Fruit fly (Drosophila melanogaster) whole organism, embryonic: ENCODE measurements around the gene CG42399.

ENCODE experiments used
- Blimp-1 ChIP-seq: fragments of 200-800 bp; sonication (Bioruptor generic); optimal IDR thresholded peaks from 3 replicates; lab custom pipeline; 2018; ENCODE audit warnings: missing biosample characterization, missing genetic modification characterization, mild to moderate bottlenecking, moderate library complexity, missing genetic modification reagents
- CG11504 ChIP-seq: fragments of 200-800 bp; sonication (Bioruptor generic); optimal IDR thresholded peaks from 3 replicates; lab custom pipeline; 2019; ENCODE audit warnings: missing biosample characterization, mild to moderate bottlenecking, missing genetic modification characterization, moderate library complexity
- CG11560 ChIP-seq: fragments of 200-800 bp; sonication (Bioruptor generic); IDR thresholded peaks from 3 replicates; pipeline ENCODE4 v1.3.6; 2022; ENCODE audit warnings: missing biosample characterization, missing genetic modification characterization
- CG12236 ChIP-seq: fragments of 200-800 bp; sonication (Bioruptor generic); optimal IDR thresholded peaks from 2 replicates; lab custom pipeline; 2016; ENCODE audit warnings: missing biosample characterization, missing genetic modification characterization
- CG12769 ChIP-seq: fragments of 200-800 bp; sonication (Bioruptor generic); optimal IDR thresholded peaks from 2 replicates; lab custom pipeline; 2019; ENCODE audit warnings: missing biosample characterization, mild to moderate bottlenecking, missing genetic modification characterization, moderate library complexity
- CG13296 ChIP-seq: fragments of 200-800 bp; sonication (Bioruptor generic); optimal IDR thresholded peaks from 3 replicates; lab custom pipeline; 2018; ENCODE audit warnings: missing biosample characterization, mild to moderate bottlenecking, missing genetic modification characterization
- CG13894 ChIP-seq: fragments of 200-800 bp; sonication (Bioruptor generic); optimal IDR thresholded peaks from 3 replicates; lab custom pipeline; 2018; ENCODE audit warnings: missing biosample characterization, mild to moderate bottlenecking, missing genetic modification characterization, moderate library complexity
- CG15514 ChIP-seq: fragments of 200-800 bp; sonication (Bioruptor generic); optimal IDR thresholded peaks from 3 replicates; lab custom pipeline; 2017; ENCODE audit warnings: missing biosample characterization, missing genetic modification characterization, mild to moderate bottlenecking, moderate library complexity, missing genetic modification reagents
- CG18764 ChIP-seq: fragments of 200-800 bp; sonication (Bioruptor generic); optimal IDR thresholded peaks from 3 replicates; lab custom pipeline; 2016; ENCODE audit warnings: missing biosample characterization, missing genetic modification characterization
- CG31224 ChIP-seq: fragments of 200-800 bp; sonication (Bioruptor generic); IDR thresholded peaks from 2 replicates; pipeline ENCODE4 v1.3.6; 2022; ENCODE audit warnings: missing biosample characterization, missing genetic modification characterization
- CG32532 ChIP-seq: fragments of 200-800 bp; sonication (Bioruptor generic); IDR thresholded peaks from 2 replicates; pipeline ENCODE4 v1.3.6; 2022; ENCODE audit warnings: missing biosample characterization, missing genetic modification characterization
- CG3995 ChIP-seq: fragments of 200-800 bp; sonication (Bioruptor generic); optimal IDR thresholded peaks from 3 replicates; lab custom pipeline; 2016; ENCODE audit warnings: missing biosample characterization, missing genetic modification characterization
- Dp ChIP-seq: fragments of 200-800 bp; sonication (Bioruptor generic); optimal IDR thresholded peaks from 2 replicates; lab custom pipeline; 2018; ENCODE audit warnings: missing biosample characterization, mild to moderate bottlenecking, missing genetic modification characterization, moderate library complexity
- Drgx ChIP-seq: fragments of 200-800 bp; sonication (Bioruptor generic); IDR thresholded peaks from 2 replicates; pipeline ENCODE4 v1.3.6; 2022; ENCODE audit warnings: missing biosample characterization, missing genetic modification characterization
- H15 ChIP-seq: fragments of 200-800 bp; sonication (Bioruptor generic); IDR thresholded peaks from 3 replicates; pipeline ENCODE4 v1.3.6; 2022; ENCODE audit warnings: missing biosample characterization, missing genetic modification characterization
- Myb ChIP-seq: fragments of 200-800 bp; sonication (Bioruptor generic); optimal IDR thresholded peaks from 2 replicates; lab custom pipeline; 2016; ENCODE audit warnings: missing biosample characterization, missing genetic modification characterization
- Optix ChIP-seq: fragments of 200-800 bp; sonication (Bioruptor generic); IDR thresholded peaks from 3 replicates; pipeline ENCODE4 v1.3.6; 2022; ENCODE audit warnings: missing biosample characterization, missing genetic modification characterization
- Scr ChIP-seq: fragments of 200-800 bp; sonication (Bioruptor generic); IDR thresholded peaks from 2 replicates; pipeline ENCODE4 v1.3.6; 2022; ENCODE audit warnings: missing biosample characterization, missing genetic modification characterization; ENCODE audit not compliant: partially characterized antibody
- Stat92E ChIP-seq, 3 experiments: fragments of >200 bp in 2 of 3; fragments of 200-800 bp in 1 of 3; sonication (Bioruptor generic) in 1 of 3; optimal IDR thresholded peaks; 2 replicates each; lab custom pipeline; 2017 to 2019; ENCODE audit warnings: missing biosample characterization in 3 of 3, missing genetic modification characterization in 3 of 3, mild to moderate bottlenecking in 1 of 3, moderate library complexity in 1 of 3
- Taf1 ChIP-seq: fragments of 200-800 bp; sonication (Bioruptor generic); IDR thresholded peaks from 2 replicates; pipeline ENCODE4 v1.3.6; 2022; ENCODE audit warnings: missing biosample characterization, missing genetic modification characterization
- Vsx1 ChIP-seq: fragments of 200-800 bp; sonication (Bioruptor generic); optimal IDR thresholded peaks from 2 replicates; lab custom pipeline; 2017; ENCODE audit warnings: missing biosample characterization, mild to moderate bottlenecking, missing genetic modification characterization, missing genetic modification reagents
- ara ChIP-seq: fragments of 200-800 bp; sonication (Bioruptor generic); IDR thresholded peaks from 2 replicates; pipeline ENCODE4 v1.3.6; 2022; ENCODE audit warnings: missing biosample characterization, missing genetic modification characterization
- ash1 ChIP-seq: fragments of 200-800 bp; sonication (Bioruptor generic); optimal IDR thresholded peaks from 2 replicates; lab custom pipeline; 2018; ENCODE audit warnings: missing biosample characterization, mild to moderate bottlenecking, missing genetic modification characterization
- az2 ChIP-seq: fragments of 200-800 bp; sonication (Bioruptor generic); optimal IDR thresholded peaks from 3 replicates; lab custom pipeline; 2016; ENCODE audit warnings: missing biosample characterization, missing genetic modification characterization
- br ChIP-seq: fragments of >200 bp; optimal IDR thresholded peaks from 2 replicates; lab custom pipeline; 2017
- chif ChIP-seq, 2 experiments: fragments of 200-800 bp; sonication (Bioruptor generic); optimal IDR thresholded peaks; 3 replicates each; lab custom pipeline; 2016; ENCODE audit warnings: missing biosample characterization in 2 of 2, missing genetic modification characterization in 2 of 2
- chm ChIP-seq: fragments of 200-800 bp; sonication (Bioruptor generic); IDR thresholded peaks from 2 replicates; pipeline ENCODE4 v1.3.6; 2022; ENCODE audit warnings: missing biosample characterization, missing genetic modification characterization
- ci ChIP-seq: fragments of 200-800 bp; sonication (Bioruptor generic); IDR thresholded peaks from 3 replicates; pipeline ENCODE4 v1.3.6; 2022; ENCODE audit warnings: missing biosample characterization, missing genetic modification characterization
- dimm ChIP-seq: fragments of 200-800 bp; sonication (Bioruptor generic); IDR thresholded peaks from 2 replicates; pipeline ENCODE4 v1.3.6; 2022; ENCODE audit warnings: missing biosample characterization, missing genetic modification characterization
- dpn ChIP-seq, 2 experiments: fragments of 200-800 bp; sonication (Bioruptor generic); optimal IDR thresholded peaks; 3 replicates each; lab custom pipeline; 2016; ENCODE audit warnings: missing biosample characterization in 2 of 2, missing genetic modification characterization in 2 of 2
- ewg ChIP-seq: fragments of 200-800 bp; sonication (Bioruptor generic); optimal IDR thresholded peaks from 3 replicates; lab custom pipeline; 2017; ENCODE audit warnings: mild to moderate bottlenecking, missing biosample characterization, missing genetic modification reagents, missing genetic modification characterization
- fd3F ChIP-seq: fragments of 200-800 bp; sonication (Bioruptor generic); optimal IDR thresholded peaks from 2 replicates; lab custom pipeline; 2018; ENCODE audit warnings: missing biosample characterization, mild to moderate bottlenecking, missing genetic modification characterization, moderate library complexity
- gem ChIP-seq: fragments of 200-800 bp; sonication (Bioruptor generic); optimal IDR thresholded peaks from 2 replicates; lab custom pipeline; 2019; ENCODE audit warnings: missing biosample characterization, mild to moderate bottlenecking, missing genetic modification characterization, moderate library complexity
- gsb ChIP-seq: fragments of 200-800 bp; sonication (Bioruptor generic); IDR thresholded peaks from 2 replicates; pipeline ENCODE4 v1.3.6; 2022; ENCODE audit warnings: missing biosample characterization, missing genetic modification characterization
- gsb-n ChIP-seq: fragments of 200-800 bp; sonication (Bioruptor generic); optimal IDR thresholded peaks from 3 replicates; lab custom pipeline; 2018; ENCODE audit warnings: missing biosample characterization, mild to moderate bottlenecking, missing genetic modification characterization
- kni ChIP-seq: fragments of 200-800 bp; sonication (Bioruptor generic); optimal IDR thresholded peaks from 3 replicates; lab custom pipeline; 2017; ENCODE audit warnings: mild to moderate bottlenecking, missing biosample characterization, missing genetic modification reagents, missing genetic modification characterization
- lilli ChIP-seq: fragments of 200-800 bp; sonication (Bioruptor generic); optimal IDR thresholded peaks from 3 replicates; lab custom pipeline; 2016; ENCODE audit warnings: missing biosample characterization, missing genetic modification characterization
- lola ChIP-seq, 3 experiments: fragments of >200 bp in 2 of 3; fragments of 200-800 bp in 1 of 3; sonication (Bioruptor generic) in 1 of 3; optimal IDR thresholded peaks; 2 replicates each; lab custom pipeline; 2017 to 2019; ENCODE audit warnings: missing biosample characterization in 3 of 3, missing genetic modification characterization in 3 of 3, mild to moderate bottlenecking in 1 of 3, moderate library complexity in 1 of 3
- psq ChIP-seq: fragments of 200-800 bp; sonication (Bioruptor generic); optimal IDR thresholded peaks from 2 replicates; lab custom pipeline; 2017; ENCODE audit warnings: missing biosample characterization, missing genetic modification characterization
- seq ChIP-seq: fragments of 200-800 bp; sonication (Bioruptor generic); IDR thresholded peaks from 2 replicates; pipeline ENCODE4 v1.3.6; 2022; ENCODE audit warnings: missing biosample characterization, missing genetic modification characterization
- slp2 ChIP-seq: fragments of 200-800 bp; sonication (Bioruptor generic); optimal IDR thresholded peaks from 2 replicates; lab custom pipeline; 2016; ENCODE audit warnings: missing biosample characterization, missing genetic modification characterization
- tgo ChIP-seq: fragments of 200-800 bp; sonication (Bioruptor generic); IDR thresholded peaks from 3 replicates; pipeline ENCODE4 v1.3.6; 2022; ENCODE audit warnings: missing biosample characterization, missing genetic modification characterization
- tin ChIP-seq: fragments of 200-800 bp; sonication (Bioruptor generic); optimal IDR thresholded peaks from 3 replicates; lab custom pipeline; 2016; ENCODE audit warnings: missing biosample characterization, missing genetic modification characterization
- trem ChIP-seq: fragments of 200-800 bp; optimal IDR thresholded peaks from 3 replicates; lab custom pipeline; 2019; ENCODE audit warnings: missing biosample characterization, mild to moderate bottlenecking, missing genetic modification characterization, moderate library complexity
- unpg ChIP-seq: fragments of 200-800 bp; sonication (Bioruptor generic); optimal IDR thresholded peaks from 3 replicates; lab custom pipeline; 2018; ENCODE audit warnings: missing biosample characterization, mild to moderate bottlenecking, missing genetic modification characterization, moderate library complexity
- yki ChIP-seq: fragments of >200 bp; optimal IDR thresholded peaks from 3 replicates; lab custom pipeline; 2018
- z ChIP-seq: fragments of 200-800 bp; sonication (Bioruptor generic); IDR thresholded peaks from 3 replicates; pipeline ENCODE4 v1.3.6; 2022; ENCODE audit warnings: missing biosample characterization, missing genetic modification characterization

The CG42399 gene

DNA sequence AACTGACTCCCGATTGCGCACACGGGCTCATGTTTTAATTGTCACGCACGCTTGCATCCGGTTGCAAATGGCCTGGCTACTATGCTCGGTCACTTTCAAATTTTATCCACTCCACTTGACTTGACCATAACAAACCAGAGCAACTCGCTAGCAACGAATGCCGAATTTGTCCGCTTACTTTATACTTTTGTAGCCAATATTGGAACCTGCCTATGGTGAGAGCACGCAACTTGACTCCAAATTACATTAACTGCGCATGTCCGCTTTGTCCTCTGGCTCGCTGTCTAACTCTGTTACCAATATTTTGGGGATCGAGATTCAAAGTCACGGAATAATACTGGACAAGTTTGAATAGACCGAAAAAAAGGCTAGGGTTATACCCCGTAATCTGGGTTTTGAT, at the start of gene CG42399:
TSS of gene CG42399 (minus strand) at position 159 of the 400 bp plus-strand sequence.
- peak; percentile 25 for TF ChIP-seq kni (GFP tag; lab: Kevin White, UChicago)
- no peak for TF ChIP-seq az2
- peak; percentile 36 for TF ChIP-seq CG3995 (GFP tag; lab: Kevin White, UChicago)
- no peak for TF ChIP-seq chm (GFP tag; lab: Robert Waterston, UW)
- TF ChIP-seq CG15514 (GFP tag; lab: Kevin White, UChicago), result peak; percentile 58
- peak; percentile 86 for TF ChIP-seq ewg
- peak; percentile 23 for TF ChIP-seq CG13894 (tag; lab: Kevin White, UChicago)

DNA sequence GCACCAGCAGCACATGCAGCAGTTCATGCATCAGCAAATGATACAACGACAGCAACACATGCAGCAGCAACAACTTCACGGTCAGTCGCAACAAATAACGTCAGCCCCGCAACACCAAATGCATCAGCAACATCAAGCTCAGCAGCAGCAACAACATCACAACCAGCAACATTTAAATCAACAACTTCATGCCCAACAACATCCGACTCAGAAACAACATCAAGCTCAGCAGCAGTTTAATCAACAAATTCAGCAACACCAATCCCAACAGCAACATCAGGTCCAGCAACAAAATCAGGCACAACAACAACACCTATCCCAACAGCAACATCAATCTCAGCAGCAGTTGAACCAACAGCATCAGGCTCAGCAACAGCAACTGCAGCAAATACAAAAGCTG, 42.6 kb upstream of the CG42399 start:
- TF ChIP-seq CG11504 (tag; lab: Kevin White, UChicago) (peak; percentile 96), Scr (GFP tag; lab: Robert Waterston, UW) (no peak), yki (no peak)

DNA sequence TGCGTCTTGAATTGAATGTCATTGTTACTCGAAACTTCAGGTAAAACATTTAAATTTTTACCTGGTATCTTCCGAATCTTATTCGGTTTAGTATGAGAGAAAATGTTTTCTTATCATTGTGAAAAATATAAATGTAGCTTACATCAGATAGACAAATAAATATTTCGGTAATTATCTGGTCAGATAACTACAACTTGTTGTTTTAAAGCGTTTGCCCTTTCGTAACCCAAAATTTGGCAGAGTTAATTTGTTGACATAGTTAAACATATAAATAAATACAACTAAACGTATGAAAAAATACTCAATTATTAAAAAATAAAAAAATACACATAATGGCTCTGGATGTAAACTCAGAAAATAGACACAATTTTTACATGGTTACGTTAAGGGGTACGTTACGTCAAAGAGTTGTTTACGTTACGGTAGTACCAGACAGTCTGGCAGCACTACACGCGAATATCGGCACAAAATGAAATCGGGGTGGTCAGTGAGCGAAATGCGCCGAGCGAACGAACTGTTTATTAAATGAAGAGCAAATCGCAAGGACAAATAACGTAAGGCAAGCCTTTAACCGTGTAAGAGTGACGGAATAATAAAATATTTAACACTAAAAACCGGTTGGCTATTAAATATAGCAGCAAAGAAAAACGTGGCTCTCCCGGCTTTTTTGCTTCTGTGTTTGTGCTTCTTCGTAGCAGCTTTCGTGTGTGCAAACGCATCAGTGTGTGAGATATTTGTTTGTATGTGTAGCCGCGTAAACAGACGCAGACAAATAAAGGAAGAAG, 29.5 kb upstream of the CG42399 start:
- TF ChIP-seq Taf1 (GFP tag; lab: Robert Waterston, UW) (no peak), Drgx (no peak; the same call in 1 of the 2 replicates), Blimp-1 (GFP tag; lab: Kevin White, UChicago) (no peak), Myb (peak; percentile 3), gsb-n (tag; lab: Kevin White, UChicago) (no peak), gsb (GFP tag; lab: Robert Waterston, UW) (no peak), tin (GFP tag; lab: Kevin White, UChicago) (no peak), seq (GFP tag; lab: Robert Waterston, UW) (no peak), slp2 (no peak), ewg (no peak), CG11560 (tag; lab: Robert Waterston, UW) (no peak), br (lab: Kevin White, UChicago) (no peak), fd3F (GFP tag; lab: Kevin White, UChicago) (no peak), CG32532 (GFP tag; lab: Robert Waterston, UW) (no peak), chif (GFP tag; optimal IDR thresholded peaks at IDR 0.05; lab: Kevin White, UChicago) (no peak), gem (tag; lab: Kevin White, UChicago) (no peak), Dp (peak; percentile 22), z (GFP tag; lab: Robert Waterston, UW) (no peak), CG13296 (GFP tag; lab: Kevin White, UChicago) (no peak), H15 (GFP tag; lab: Robert Waterston, UW) (no peak), ci (GFP tag; lab: Robert Waterston, UW) (peak; percentile 15; the same call in 1 of the 3 replicates), CG18764 (GFP tag; lab: Kevin White, UChicago) (no peak), Stat92E (GFP tag; optimal IDR thresholded peaks at IDR 0.05; lab: Kevin White, UChicago) (peak in 1 of 3 experiments; percentile 39), trem (tag; lab: Kevin White, UChicago) (peak; percentile 40), Optix (GFP tag; lab: Robert Waterston, UW) (no peak), tgo (GFP tag; lab: Robert Waterston, UW) (no peak), ara (GFP tag; lab: Robert Waterston, UW) (no peak), psq (GFP tag; lab: Kevin White, UChicago) (peak; percentile 66), lola (GFP tag; optimal IDR thresholded peaks at IDR 0.05; lab: Kevin White, UChicago) (no peak), CG12769 (no peak), dpn (GFP tag; optimal IDR thresholded peaks at IDR 0.05; lab: Kevin White, UChicago) (no peak), CG12236 (GFP tag; lab: Kevin White, UChicago) (no peak), CG31224 (GFP tag; lab: Robert Waterston, UW) (no peak), Vsx1 (GFP tag; lab: Kevin White, UChicago) (no peak), ash1 (peak; percentile 39), lilli (GFP tag; lab: Kevin White, UChicago) (no peak), dimm (no peak), unpg (GFP tag; lab: Kevin White, UChicago) (no peak)
